Fruit fly (Drosophila melanogaster): Measurements from ENCODE around the gene Dysb.

Gene Dysb

dm6 chr3L:18820638-18821382 is 46.8 kb upstream of the Dysb start, which contains the start of the genes CG14073 and HipHop (continued):
- no peak for TF ChIP-seq nau (GFP tag; optimal IDR thresholded peaks at IDR 0.05)
- no peak for TF ChIP-seq gcm2 (GFP tag; optimal IDR thresholded peaks at IDR 0.05)
- TF ChIP-seq Rx (GFP tag; IDR thresholded peaks at IDR 0.05), result no peak
- no peak for TF ChIP-seq Kr (GFP tag; optimal IDR thresholded peaks at IDR 0.05)
- TF ChIP-seq CG3065 (GFP tag; optimal IDR thresholded peaks at IDR 0.05), result no peak
- TF ChIP-seq NC2α (GFP tag; optimal IDR thresholded peaks at IDR 0.05), result no peak
- TF ChIP-seq knrl (GFP tag; IDR thresholded peaks at IDR 0.05; ENCODE audit: partially characterized antibody), result no peak
- 0 out of 2 replicates have a peak, but pooled peaks have one; percentile 11 for TF ChIP-seq Bgb (GFP tag; IDR thresholded peaks at IDR 0.05; ENCODE audit: partially characterized antibody)
- TF ChIP-seq Hsf (GFP tag; optimal IDR thresholded peaks at IDR 0.05), result no peak
- no peak for TF ChIP-seq bowl (GFP tag; IDR thresholded peaks at IDR 0.05)
- no peak for TF ChIP-seq al (GFP tag; IDR thresholded peaks at IDR 0.05)
- TF ChIP-seq ERR (GFP tag; optimal IDR thresholded peaks at IDR 0.05), result no peak
- TF ChIP-seq CG10979 (tag; optimal IDR thresholded peaks at IDR 0.05), result no peak
- peak; percentile 28 for TF ChIP-seq CG8924 (tag; optimal IDR thresholded peaks at IDR 0.05)
- TF ChIP-seq Sry-β (GFP tag; optimal IDR thresholded peaks at IDR 0.05), result no peak
- TF ChIP-seq tio (GFP tag; optimal IDR thresholded peaks at IDR 0.05), result no peak
- peak; percentile 4 for TF ChIP-seq phol (tag; optimal IDR thresholded peaks at IDR 0.05)
- no peak for TF ChIP-seq CG12104 (GFP tag; optimal IDR thresholded peaks at IDR 0.05)
- TF ChIP-seq BEAF-32 (GFP tag; optimal IDR thresholded peaks at IDR 0.05), result peak; percentile 22
- TF ChIP-seq sc (optimal IDR thresholded peaks at IDR 0.05), result no peak
- no peak for TF ChIP-seq sc (GFP tag; optimal IDR thresholded peaks at IDR 0.05)
- no peak for TF ChIP-seq z (GFP tag; IDR thresholded peaks at IDR 0.05)
- no peak for TF ChIP-seq CG1832 (GFP tag; optimal IDR thresholded peaks at IDR 0.05)
- TF ChIP-seq gsb (GFP tag; IDR thresholded peaks at IDR 0.05), result no peak
- TF ChIP-seq CrebB (tag; optimal IDR thresholded peaks at IDR 0.05), result no peak
- TF ChIP-seq CG11695 (GFP tag; IDR thresholded peaks at IDR 0.05), result no peak
- no peak for TF ChIP-seq dm (GFP tag; optimal IDR thresholded peaks at IDR 0.05)
- no peak for TF ChIP-seq CG5180 (GFP tag; optimal IDR thresholded peaks at IDR 0.05)
- TF ChIP-seq CG12659 (GFP tag; optimal IDR thresholded peaks at IDR 0.05), result no peak
- TF ChIP-seq tna (GFP tag; IDR thresholded peaks at IDR 0.05; ENCODE audit: partially characterized antibody), result no peak
- no peak for TF ChIP-seq sisA (GFP tag; IDR thresholded peaks at IDR 0.05)
- no peak for TF ChIP-seq fru (optimal IDR thresholded peaks at IDR 0.05)
- no peak for TF ChIP-seq CG1647 (GFP tag; optimal IDR thresholded peaks at IDR 0.05)
- TF ChIP-seq Myb (GFP tag; optimal IDR thresholded peaks at IDR 0.05), result peak; percentile 70
- peak; percentile 7 for TF ChIP-seq CG2116 (GFP tag; optimal IDR thresholded peaks at IDR 0.05)
- no peak for TF ChIP-seq CG42726 (GFP tag; IDR thresholded peaks at IDR 0.05; ENCODE audit: partially characterized antibody)
- TF ChIP-seq ato (GFP tag; IDR thresholded peaks at IDR 0.05; ENCODE audit: partially characterized antibody), result no peak
- TF ChIP-seq CG12071 (GFP tag; optimal IDR thresholded peaks at IDR 0.05), result no peak
- TF ChIP-seq CG11093 (GFP tag; IDR thresholded peaks at IDR 0.05), result no peak
- TF ChIP-seq CG14860 (GFP tag; IDR thresholded peaks at IDR 0.05; ENCODE audit: partially characterized antibody), result no peak
- TF ChIP-seq CG12299 (tag; optimal IDR thresholded peaks at IDR 0.05), result no peak
- no peak for TF ChIP-seq CG9727 (GFP tag; optimal IDR thresholded peaks at IDR 0.05)
- TF ChIP-seq yki (optimal IDR thresholded peaks at IDR 0.05), result no peak
- TF ChIP-seq CG10267 (tag; optimal IDR thresholded peaks at IDR 0.05), result peak; percentile 8
- no peak for TF ChIP-seq CG2678 (tag; optimal IDR thresholded peaks at IDR 0.05)
- TF ChIP-seq Meics (GFP tag; optimal IDR thresholded peaks at IDR 0.05), result no peak
- no peak for TF ChIP-seq CG34376 (GFP tag; optimal IDR thresholded peaks at IDR 0.05)
- TF ChIP-seq CG16813 (GFP tag; IDR thresholded peaks at IDR 0.05; ENCODE audit: partially characterized antibody), result no peak
- no peak for TF ChIP-seq Ada2b (GFP tag; IDR thresholded peaks at IDR 0.05)
- no peak for TF ChIP-seq Stat92E (GFP tag; optimal IDR thresholded peaks at IDR 0.05)
